Fruit fly (Drosophila melanogaster) whole organism, larva: ENCODE results near the gene CG32176.

Experiments used
- noc ChIP-seq: fragments of 200-800 bp; sonication (Bioruptor generic); optimal IDR thresholded peaks from 3 replicates; lab custom pipeline; 2019; ENCODE audit warnings: missing biosample characterization, mild to moderate bottlenecking, missing genetic modification characterization, moderate library complexity

The CG32176 gene

DNA sequence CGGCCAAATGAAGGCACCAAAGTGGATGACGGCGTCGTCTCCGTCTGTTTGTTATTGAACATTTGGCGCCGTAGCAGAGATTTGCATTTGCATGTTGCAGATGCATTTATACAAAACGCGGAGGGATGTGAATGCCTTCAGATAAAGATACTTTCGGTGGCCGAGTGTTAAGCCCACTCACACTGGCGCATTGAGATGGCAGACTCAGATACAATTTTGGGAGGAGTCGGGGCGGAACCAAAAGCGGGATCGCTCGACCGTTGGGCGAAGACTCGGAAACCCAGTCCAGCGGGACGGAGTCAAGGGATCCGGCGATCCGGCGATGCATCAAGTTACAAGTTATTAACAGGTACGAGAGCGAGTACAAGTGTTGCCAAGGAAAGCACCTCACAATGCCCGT is 21.5 kb upstream of the CG32176 start:
- TF ChIP-seq noc (tag; lab: Kevin White, UChicago) = no peak

DNA sequence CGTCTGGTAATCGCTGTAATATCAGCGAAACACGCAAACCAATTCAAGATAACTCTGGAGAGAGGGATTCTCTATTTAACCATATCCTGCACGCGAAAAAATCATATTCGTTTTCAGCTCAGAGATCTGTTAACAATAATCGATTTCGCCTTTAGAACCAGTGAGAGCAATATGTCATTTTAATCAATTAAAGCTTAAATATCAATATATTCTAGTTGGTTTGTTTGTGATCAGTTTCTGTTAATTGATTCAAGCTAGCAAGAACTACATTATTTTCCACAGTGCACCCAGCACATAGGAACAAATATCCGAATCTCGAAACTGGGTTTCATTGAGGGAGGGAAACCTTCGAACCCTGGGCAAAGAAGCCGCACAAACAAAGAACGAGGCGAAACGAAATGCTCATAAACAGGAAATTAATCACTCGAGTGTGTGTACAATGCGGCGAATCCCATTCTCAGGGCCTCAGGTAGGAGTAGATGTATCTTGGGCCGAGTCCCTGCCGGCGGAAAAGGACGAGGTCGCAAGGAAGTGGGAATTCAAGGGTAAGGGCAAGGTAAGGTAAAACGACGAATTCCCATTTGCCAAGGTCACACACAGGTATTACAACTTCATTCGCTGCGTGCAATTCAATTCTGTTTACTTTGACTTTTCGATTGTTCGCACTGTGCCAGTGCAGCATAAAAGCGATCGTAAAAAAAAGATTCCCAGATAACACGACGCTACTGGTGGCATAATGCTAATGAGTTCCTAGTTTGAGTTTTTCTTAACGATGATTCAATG is 17.5 kb upstream of the CG32176 start:
- TF ChIP-seq noc (tag; lab: Kevin White, UChicago) = no peak

DNA sequence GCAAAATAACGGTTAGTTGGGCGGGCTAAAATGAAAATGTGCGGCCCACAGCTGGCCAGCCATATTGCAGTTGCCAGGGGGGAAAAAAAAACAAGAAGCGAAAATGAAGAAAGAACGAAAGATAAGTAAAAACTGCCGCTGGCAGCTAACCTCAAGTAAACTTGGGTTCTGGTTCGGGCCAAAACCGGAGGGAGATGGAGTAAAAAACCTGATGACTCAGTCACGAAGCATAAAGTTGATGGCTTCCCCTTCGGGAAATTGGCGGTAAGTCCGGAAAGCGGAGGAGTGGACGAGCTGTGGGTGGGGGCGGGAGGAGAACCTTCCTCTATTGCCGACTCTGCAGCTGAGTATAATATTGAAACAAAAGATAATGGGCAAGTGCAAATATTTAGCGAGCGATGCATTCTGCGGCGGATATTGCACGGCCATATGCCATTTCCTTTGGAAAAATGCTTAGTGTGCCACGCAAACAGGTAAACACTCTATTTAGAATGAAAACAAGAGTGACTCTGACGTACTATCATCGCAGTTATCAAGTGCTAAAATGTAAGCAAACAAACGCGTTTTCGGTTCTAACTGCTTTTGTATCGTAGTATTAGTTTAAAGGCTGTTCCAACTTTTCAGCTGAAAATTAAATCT is 14.4 kb upstream of the CG32176 start:
- TF ChIP-seq noc (tag; lab: Kevin White, UChicago) = no peak

- no peak for TF ChIP-seq noc (tag; lab: Kevin White, UChicago)
Observed at dm6 chr3L:17420610-17421194, 13.0 kb upstream of the CG32176 start.

DNA sequence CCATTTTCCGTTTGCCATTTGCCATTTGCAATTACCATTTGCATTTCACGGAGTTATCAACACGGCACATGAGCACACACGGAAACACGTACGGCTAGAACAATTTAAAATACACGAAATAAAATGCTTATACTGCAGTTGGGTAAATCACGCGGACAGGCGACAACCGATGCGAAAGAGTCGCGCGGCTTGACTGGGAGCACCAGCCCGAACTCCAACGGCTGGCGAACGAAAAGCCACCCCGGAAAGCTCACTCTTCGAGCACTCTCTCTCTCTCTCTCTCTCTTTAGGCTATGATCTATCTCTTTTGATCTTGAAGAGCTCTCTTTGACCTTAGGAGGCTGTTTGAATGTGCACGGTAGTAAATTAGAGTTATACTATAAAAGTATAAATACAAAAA is 12.3 kb upstream of the CG32176 start, which contains the start of gene blot:
Gene blot (minus strand): TSS at position 196 of the 400 bp plus-strand sequence.
- no peak for TF ChIP-seq noc (tag; lab: Kevin White, UChicago)

- peak; percentile 66 for TF ChIP-seq noc (tag; lab: Kevin White, UChicago)
Observed at dm6 chr3L:17425132-17425713, 8.4 kb upstream of the CG32176 start, which contains the start of the genes Sec3 and COX7B. TSS of gene Sec3 (minus strand) at chr3L:17425217. TSS of gene COX7B (plus strand) at chr3L:17425477.

- TF ChIP-seq noc (tag; lab: Kevin White, UChicago) = no peak
Observed at dm6 chr3L:17427013-17427412, 6.7 kb upstream of the CG32176 start, which contains the start of gene Polr3G. TSS of gene Polr3G (minus strand) at chr3L:17427130.

- peak; percentile 64 for TF ChIP-seq noc (tag; lab: Kevin White, UChicago)
Observed at dm6 chr3L:17428779-17429178, 4.9 kb upstream of the CG32176 start, which contains the start of gene Gorab. TSS of gene Gorab (minus strand) at chr3L:17428836.

- no peak for TF ChIP-seq noc (tag; lab: Kevin White, UChicago)
Observed at dm6 chr3L:17430390-17430789, 3.3 kb upstream of the CG32176 start.

- peak; percentile 41 for TF ChIP-seq noc (tag; lab: Kevin White, UChicago)
Observed at dm6 chr3L:17430957-17431585, 2.6 kb upstream of the CG32176 start.

- TF ChIP-seq noc (tag; lab: Kevin White, UChicago) = no peak
Observed at dm6 chr3L:17432947-17433346, 721 bp upstream of the CG32176 start, which contains the start of gene frc. TSS of gene frc (minus strand) at chr3L:17433190.

dm6 chr3L:17436331-17436730 is 2.7 kb downstream of the CG32176 start, which contains the start of gene CG12229:
TSS of gene CG12229 (minus strand) at chr3L:17436431.
- TF ChIP-seq noc (tag; lab: Kevin White, UChicago) = no peak

dm6 chr3L:17438872-17439495 is 5.3 kb downstream of the CG32176 start, which contains the start of gene CG18265:
TSS of gene CG18265 (plus strand) at chr3L:17439401.
- TF ChIP-seq noc (tag; lab: Kevin White, UChicago) = no peak

DNA sequence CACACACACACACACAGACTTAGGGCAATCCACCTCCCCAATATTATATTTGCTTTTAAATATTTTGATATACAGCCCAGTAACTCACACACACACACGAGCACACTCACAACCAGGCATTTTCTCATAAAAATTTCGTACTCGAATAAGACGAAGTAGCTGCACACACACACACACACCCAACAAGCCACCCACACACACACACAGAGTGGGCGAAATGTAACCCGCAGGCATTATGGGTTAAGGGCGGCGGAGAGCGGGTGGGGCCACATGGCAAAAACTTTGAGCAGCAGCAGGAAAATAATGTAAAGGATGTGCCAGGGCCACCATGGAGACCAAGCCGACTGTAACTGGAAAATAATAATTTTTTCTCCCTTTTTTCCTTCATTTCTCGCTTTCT is 7.9 kb downstream of the CG32176 start:
- TF ChIP-seq noc (tag; lab: Kevin White, UChicago) = no peak

- TF ChIP-seq noc (tag; lab: Kevin White, UChicago) = no peak
Observed at dm6 chr3L:17444569-17444968, 10.9 kb downstream of the CG32176 start.
